Worm (Caenorhabditis elegans) whole organism, L2 larva: ENCODE results near the gene daf-10.

ENCODE experiments used
- fos-1 ChIP-seq: fragments of 150-350 bp; optimal IDR thresholded peaks from 2 replicates; lab custom pipeline; 2014; ENCODE audit warnings: missing biosample characterization, missing genetic modification characterization
- nhr-10 ChIP-seq: sonication (generic microtip); optimal IDR thresholded peaks from 2 replicates; lab custom pipeline; 2017; ENCODE audit warnings: missing biosample characterization, missing genetic modification characterization
- nhr-11 ChIP-seq: fragments of 150-350 bp; optimal IDR thresholded peaks from 2 replicates; lab custom pipeline; 2014; ENCODE audit warnings: missing biosample characterization, missing genetic modification characterization
- peb-1 ChIP-seq: fragments of 150-350 bp; optimal IDR thresholded peaks from 2 replicates; lab custom pipeline; 2014; ENCODE audit warnings: missing biosample characterization, missing genetic modification characterization
- skn-1 ChIP-seq: sonication (generic microtip); optimal IDR thresholded peaks from 2 replicates; lab custom pipeline; 2017; ENCODE audit warnings: missing biosample characterization, missing genetic modification characterization
- unc-62 ChIP-seq: fragments of 150-350 bp; optimal IDR thresholded peaks from 2 replicates; lab custom pipeline; 2014; ENCODE audit warnings: missing biosample characterization, missing genetic modification reagents, missing genetic modification characterization

ce11 chrIV:9150175-9150574 is 4.2 kb upstream of the daf-10 start, which contains the start of gene F23B2.7:
- TF ChIP-seq nhr-11 (tag; lab: Kevin White, UChicago) = no peak
- no peak for TF ChIP-seq peb-1 (tag; lab: Kevin White, UChicago)
- no peak for TF ChIP-seq fos-1 (tag; lab: Kevin White, UChicago)
- TF ChIP-seq unc-62 = no peak
- TF ChIP-seq skn-1 (tag; lab: Kevin White, UChicago) = no peak
- no peak for TF ChIP-seq nhr-10
